Fruit fly (Drosophila melanogaster): ENCODE data around the gene mRNA-cap.

The mRNA-cap gene

DNA sequence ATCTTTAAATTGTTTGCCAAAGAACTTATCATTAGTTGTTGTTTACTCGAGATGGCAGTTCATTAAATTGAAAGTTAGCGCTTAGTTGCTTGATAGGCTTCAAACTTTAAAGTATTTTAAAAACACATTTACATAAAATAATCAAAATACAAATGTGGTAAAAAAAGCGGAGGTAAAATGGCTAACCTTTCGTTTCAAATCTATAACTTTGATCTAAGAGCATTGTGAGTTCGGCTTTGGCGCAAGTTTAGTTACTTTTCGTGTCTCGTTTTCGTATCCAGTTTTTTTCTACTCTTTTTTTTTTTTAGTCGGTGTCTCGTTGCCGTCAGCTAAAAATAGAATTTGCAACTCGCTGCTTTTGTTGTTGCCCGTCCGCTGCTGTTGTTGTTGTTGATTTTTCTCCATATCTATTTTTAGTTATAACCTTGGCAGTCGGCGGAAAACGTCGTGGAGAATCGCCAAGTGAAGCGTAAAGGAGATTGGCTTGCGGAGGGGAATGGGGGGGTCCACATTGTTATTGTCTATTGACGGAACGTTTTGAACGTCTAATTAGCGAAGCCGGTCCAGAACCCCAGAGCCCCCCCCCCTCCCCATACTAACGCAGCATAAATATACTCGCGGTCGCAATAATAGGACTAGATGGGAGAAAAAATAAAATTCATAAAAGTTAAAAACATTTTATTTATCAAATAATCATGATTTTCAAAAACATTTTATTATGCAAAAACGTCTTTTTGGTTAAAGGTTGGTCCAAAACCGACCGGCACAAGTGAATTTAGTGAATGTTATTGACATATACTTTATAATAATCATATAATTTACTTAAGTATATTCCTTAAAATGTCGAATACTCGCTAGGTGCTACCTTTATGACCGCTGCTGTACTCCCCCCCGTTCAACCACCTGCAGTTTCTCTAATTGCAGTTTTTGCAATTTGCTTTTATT is 27.8 kb downstream of the mRNA-cap start (continued):
- TF ChIP-seq CG18619 (GFP tag; optimal IDR thresholded peaks at IDR 0.05) (peak; percentile 51), lola (GFP tag; optimal IDR thresholded peaks at IDR 0.05) (no peak), CG17829 (tag; optimal IDR thresholded peaks at IDR 0.05) (peak; percentile 17), zen (tag; optimal IDR thresholded peaks at IDR 0.05) (peak; percentile 5), CG13624 (GFP tag; optimal IDR thresholded peaks at IDR 0.05) (peak; percentile 5), CG17359 (tag; optimal IDR thresholded peaks at IDR 0.05) (peak; percentile 2), CG7928 (GFP tag; optimal IDR thresholded peaks at IDR 0.05) (peak; percentile 8), ap (GFP tag; IDR thresholded peaks at IDR 0.05) (peak; percentile 37; the same call in 1 of the 2 replicates), CG3281 (GFP tag; optimal IDR thresholded peaks at IDR 0.05) (peak; percentile 80), ssp (GFP tag; IDR thresholded peaks at IDR 0.05) (no peak), CG4282 (GFP tag; optimal IDR thresholded peaks at IDR 0.05) (no peak), Xbp1 (GFP tag; optimal IDR thresholded peaks at IDR 0.05) (peak; percentile 13), CG1233 (GFP tag; optimal IDR thresholded peaks at IDR 0.05) (peak; percentile 42), CG15269 (tag; optimal IDR thresholded peaks at IDR 0.05) (peak; percentile 62), CrebB (tag; optimal IDR thresholded peaks at IDR 0.05) (no peak), Meics (GFP tag; optimal IDR thresholded peaks at IDR 0.05) (peak; percentile 57), CG17361 (GFP tag; IDR thresholded peaks at IDR 0.05) (peak; percentile 33; the same call in 2 of the 3 replicates), nerfin-2 (GFP tag; IDR thresholded peaks at IDR 0.05; ENCODE audit: partially characterized antibody) (no peak), CG18599 (GFP tag; optimal IDR thresholded peaks at IDR 0.05) (peak; percentile 60), Nf-YC (tag; optimal IDR thresholded peaks at IDR 0.05) (peak; percentile 16), CG6683 (GFP tag; optimal IDR thresholded peaks at IDR 0.05) (peak; percentile 18), insv (GFP tag; optimal IDR thresholded peaks at IDR 0.05) (no peak), Ets65A (GFP tag) (peak; percentile 17), D19A (tag; optimal IDR thresholded peaks at IDR 0.05) (peak; percentile 30), dpn (GFP tag; optimal IDR thresholded peaks at IDR 0.05) (peak in 1 of 2 experiments; percentile 40), tgo (GFP tag; IDR thresholded peaks at IDR 0.05) (peak; percentile 48; the same call in 1 of the 3 replicates), CG31441 (GFP tag; IDR thresholded peaks at IDR 0.05) (peak; percentile 32; the same call in 1 of the 2 replicates), ind (GFP tag; optimal IDR thresholded peaks at IDR 0.05) (peak; percentile 24), Ptx1 (GFP tag; IDR thresholded peaks at IDR 0.05) (peak; percentile 48; the same call in 1 of the 2 replicates), tap (tag; optimal IDR thresholded peaks at IDR 0.05) (peak; percentile 13), CG15696 (tag; optimal IDR thresholded peaks at IDR 0.05) (peak; percentile 6), wdn (GFP tag; IDR thresholded peaks at IDR 0.05) (peak; percentile 44; the same call in 1 of the 2 replicates), exex (tag; optimal IDR thresholded peaks at IDR 0.05) (no peak), CG9817 (tag; optimal IDR thresholded peaks at IDR 0.05) (peak; percentile 56), pan (optimal IDR thresholded peaks at IDR 0.05) (no peak), pan (GFP tag; optimal IDR thresholded peaks at IDR 0.05 in 1 of 2, IDR thresholded peaks at IDR 0.05 in 1 of 2) (peak in 1 of 2 experiments; percentile 42), CG7372 (GFP tag; IDR thresholded peaks at IDR 0.05) (0 out of 2 replicates have a peak, but pooled peaks have one; percentile 16), Drgx (GFP tag; IDR thresholded peaks at IDR 0.05) (peak; percentile 86), lmd (GFP tag; IDR thresholded peaks at IDR 0.05) (peak; percentile 43; the same call in 1 of the 2 replicates), pho (GFP tag; optimal IDR thresholded peaks at IDR 0.05) (no peak), CG10366 (GFP tag; IDR thresholded peaks at IDR 0.05) (peak; percentile 16; the same call in 1 of the 2 replicates), Hr3 (GFP tag; optimal IDR thresholded peaks at IDR 0.05) (peak; percentile 2), CG8924 (tag; optimal IDR thresholded peaks at IDR 0.05) (peak; percentile 37), maf-S (GFP tag; optimal IDR thresholded peaks at IDR 0.05) (no peak), Deaf1 (tag; optimal IDR thresholded peaks at IDR 0.05) (peak; percentile 31), Nf-YA (GFP tag; IDR thresholded peaks at IDR 0.05) (no peak), CG11504 (tag; optimal IDR thresholded peaks at IDR 0.05) (peak; percentile 67), usp (GFP tag; optimal IDR thresholded peaks at IDR 0.05) (no peak)
